Worm (Caenorhabditis elegans): Measurements from ENCODE around the gene Y47D7A.12.

The Y47D7A.12 gene

DNA sequence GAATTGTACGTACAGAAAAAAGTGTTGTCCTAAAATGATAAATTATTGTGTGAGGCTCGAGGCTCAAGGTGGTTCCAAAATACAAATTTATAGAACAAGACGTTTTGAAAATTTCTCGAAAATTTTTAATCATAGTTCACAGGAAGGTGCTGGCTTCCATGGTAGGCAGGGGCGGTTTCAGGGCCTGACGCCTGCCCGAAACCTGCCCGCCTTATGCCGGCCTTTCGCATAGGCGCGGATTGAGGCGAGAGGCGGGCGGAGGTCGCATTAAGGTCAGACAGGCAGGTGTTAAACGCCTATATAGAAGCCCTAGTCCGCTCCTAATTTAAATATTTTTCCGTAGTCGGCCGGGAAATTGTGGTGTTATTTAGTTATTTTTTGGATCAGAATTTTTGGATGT, 6.4 kb downstream of the Y47D7A.12 start:
- no peak for TF ChIP-seq F22D6.2 (tag; optimal IDR thresholded peaks at IDR 0.05)
- TF ChIP-seq lin-26 (GFP tag; IDR thresholded peaks at IDR 0.05) = peak; percentile 35; the same call in 1 of the 2 replicates
- TF ChIP-seq zfh-2 (GFP tag; conservative IDR thresholded peaks at IDR 0.05) = peak; percentile 70

DNA sequence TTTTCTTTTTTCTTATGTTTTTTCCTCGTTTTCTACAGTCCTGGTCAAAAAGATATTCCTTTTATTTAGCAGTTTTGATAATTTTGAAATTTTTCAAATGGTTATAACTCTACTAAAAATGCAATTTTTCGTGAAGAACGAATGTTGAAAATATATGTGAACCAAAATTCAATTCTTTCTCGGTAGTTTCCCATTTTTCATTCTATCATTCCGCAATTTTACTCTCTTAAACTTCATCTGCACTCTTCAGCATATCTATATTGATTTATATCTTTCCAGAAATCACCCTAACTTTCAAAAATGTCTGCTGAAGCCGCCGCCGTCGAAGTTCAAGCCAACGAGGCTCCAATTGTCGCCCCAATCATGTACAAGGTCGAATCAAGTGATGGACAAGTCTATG, 7.3 kb downstream of the Y47D7A.12 start, which contains the start of gene skr-7:
Gene skr-7, plus strand, starts transcription at position 301 of the 400 bp plus-strand sequence.
- no peak for TF ChIP-seq egl-44 (GFP tag; IDR thresholded peaks at IDR 0.05)
- TF ChIP-seq ceh-100 (GFP tag; IDR thresholded peaks at IDR 0.05) = no peak
- no peak for TF ChIP-seq madf-8 (GFP tag; conservative IDR thresholded peaks at IDR 0.05)
- no peak for TF ChIP-seq hlh-26 (GFP tag; conservative IDR thresholded peaks at IDR 0.05)
- TF ChIP-seq let-526 (GFP tag; IDR thresholded peaks at IDR 0.05) = no peak
- no peak for TF ChIP-seq ama-1 (optimal IDR thresholded peaks at IDR 0.05)
- no peak for TF ChIP-seq ama-1 (GFP tag; optimal IDR thresholded peaks at IDR 0.05)
- TF ChIP-seq unc-130 (GFP tag; optimal IDR thresholded peaks at IDR 0.05) = no peak
- TF ChIP-seq athp-1 (tag; optimal IDR thresholded peaks at IDR 0.05) = no peak
- no peak for TF ChIP-seq mcd-1 (GFP tag; IDR thresholded peaks at IDR 0.05)
- no peak for TF ChIP-seq K12H6.12 (tag; optimal IDR thresholded peaks at IDR 0.05)
- TF ChIP-seq madf-3 (GFP tag; IDR thresholded peaks at IDR 0.05) = no peak
- no peak for TF ChIP-seq ceh-79 (tag; optimal IDR thresholded peaks at IDR 0.05)
- TF ChIP-seq nhr-80 (tag; optimal IDR thresholded peaks at IDR 0.05) = no peak
- no peak for TF ChIP-seq hrde-1 (tag; optimal IDR thresholded peaks at IDR 0.05; ENCODE audit: borderline replicate concordance)
- no peak for TF ChIP-seq aptf-3 (GFP tag; IDR thresholded peaks at IDR 0.05)
- TF ChIP-seq xnd-1 (tag; optimal IDR thresholded peaks at IDR 0.05) = no peak
- no peak for TF ChIP-seq ets-4 (GFP tag; optimal IDR thresholded peaks at IDR 0.05)
- TF ChIP-seq ztf-22 (GFP tag; optimal IDR thresholded peaks at IDR 0.05) = no peak
- TF ChIP-seq F33H1.4 (GFP tag; IDR thresholded peaks at IDR 0.05) = no peak
- no peak for TF ChIP-seq ztf-18 (tag; optimal IDR thresholded peaks at IDR 0.05)

DNA sequence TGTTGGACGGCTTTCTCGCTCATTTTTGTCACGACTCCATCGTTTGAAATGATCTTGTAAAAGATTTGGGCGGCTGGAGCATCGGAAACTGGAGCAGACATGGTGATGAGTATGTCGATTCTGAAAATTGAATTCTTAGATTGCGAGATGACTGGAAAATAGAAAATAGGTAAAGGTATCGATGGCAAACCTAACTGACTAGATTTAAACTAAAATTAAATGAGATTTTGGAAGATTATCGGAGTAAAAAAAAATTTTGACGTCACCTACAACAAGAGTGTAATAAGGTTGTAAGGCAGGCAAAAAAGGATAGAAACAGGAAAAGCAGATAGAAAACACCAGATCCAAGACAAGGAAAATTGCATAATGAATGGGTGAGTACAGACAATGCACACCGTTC, 8.0 kb downstream of the Y47D7A.12 start, which contains the start of gene skr-14:
Gene skr-14, minus strand, starts transcription at position 101 of the 400 bp plus-strand sequence.
- TF ChIP-seq ztf-28 (GFP tag; IDR thresholded peaks at IDR 0.05) (no peak), lir-1 (GFP tag; conservative IDR thresholded peaks at IDR 0.05) (no peak), zfh-2 (GFP tag; conservative IDR thresholded peaks at IDR 0.05) (no peak), madf-8 (GFP tag; conservative IDR thresholded peaks at IDR 0.05) (no peak), dpl-1 (GFP tag; optimal IDR thresholded peaks at IDR 0.05) (no peak)

DNA sequence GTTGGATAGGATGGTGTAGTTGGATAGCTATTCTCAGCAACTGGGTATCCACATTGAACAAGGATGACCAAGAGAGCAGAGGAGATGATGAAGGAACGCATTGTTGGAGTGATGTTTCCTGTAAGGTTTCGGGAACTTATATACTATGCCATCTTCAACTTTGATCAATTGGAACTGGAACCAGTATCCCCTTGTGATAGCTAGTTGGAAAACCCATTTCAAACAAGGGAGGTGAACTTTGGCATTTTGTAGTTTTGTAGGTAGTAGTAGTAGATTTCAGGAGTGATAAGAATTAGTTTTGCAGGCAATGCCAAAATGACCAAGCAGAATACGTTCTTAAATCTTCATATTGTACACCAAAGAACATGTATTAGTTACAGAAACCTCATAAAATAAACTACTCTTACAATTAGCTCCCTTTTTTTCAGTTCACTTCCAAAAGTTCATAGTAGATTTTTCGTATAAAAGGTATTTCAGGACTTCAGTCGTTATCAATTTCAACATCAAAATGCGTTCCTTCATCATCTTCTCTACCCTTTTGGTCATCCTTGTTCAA, 9.6 kb downstream of the Y47D7A.12 start, which contains the start of the genes Y47D7A.7 and Y47D7A.2:
Gene Y47D7A.7, minus strand, starts transcription at position 101 of the 556 bp plus-strand sequence.
Gene Y47D7A.2, plus strand, starts transcription at position 506 of the 556 bp plus-strand sequence.
- TF ChIP-seq efl-1 (GFP tag; optimal IDR thresholded peaks at IDR 0.05) = no peak
- TF ChIP-seq egl-44 (GFP tag; IDR thresholded peaks at IDR 0.05) = no peak
- no peak for TF ChIP-seq K11D2.4 (GFP tag; IDR thresholded peaks at IDR 0.05)
- TF ChIP-seq dpl-1 (GFP tag; optimal IDR thresholded peaks at IDR 0.05) = no peak
- no peak for TF ChIP-seq attf-5 (GFP tag; optimal IDR thresholded peaks at IDR 0.05)
- no peak for TF ChIP-seq mxl-1 (tag; optimal IDR thresholded peaks at IDR 0.05)
- TF ChIP-seq mes-4 (tag; optimal IDR thresholded peaks at IDR 0.05) = no peak
- TF ChIP-seq ceh-58 (GFP tag; IDR thresholded peaks at IDR 0.05) = no peak
- no peak for TF ChIP-seq rec-8 (tag; optimal IDR thresholded peaks at IDR 0.05)
- no peak for TF ChIP-seq F52B5.7 (tag; optimal IDR thresholded peaks at IDR 0.05)
- TF ChIP-seq ceh-91 (GFP tag; IDR thresholded peaks at IDR 0.05) = no peak
- TF ChIP-seq snpc-1.1 (tag; optimal IDR thresholded peaks at IDR 0.05; ENCODE audit: insufficient read depth) = no peak
- no peak for TF ChIP-seq F57A8.1 (GFP tag; optimal IDR thresholded peaks at IDR 0.05)
- TF ChIP-seq Y53F4B.3 (GFP tag; IDR thresholded peaks at IDR 0.05) = no peak
